Worm (Caenorhabditis elegans) whole organism, L4 larva: Measurements from ENCODE around the gene flp-25.
A peak's percentile ranks its signal among the peaks of the same experiment; 100 is the strongest.

ENCODE experiments used
- D1046.2 ChIP-seq: fragments of 200-800 bp; sonication (Bioruptor generic); IDR thresholded peaks from 2 replicates; pipeline ENCODE4 v1.3.6; 2022; ENCODE audit warnings: missing genetic modification characterization, missing compliant biosample characterization
- F10B5.3 ChIP-seq: sonication (generic microtip); optimal IDR thresholded peaks from 2 replicates; lab custom pipeline; 2016; ENCODE audit warnings: mild to moderate bottlenecking, missing genetic modification characterization, missing compliant biosample characterization
- Y105C5A.15 ChIP-seq: fragments of 200-800 bp; sonication (Bioruptor generic); IDR thresholded peaks from 2 replicates; pipeline ENCODE4 v1.3.6; 2022; ENCODE audit warnings: missing genetic modification characterization, missing compliant biosample characterization
- Y75B8A.6 ChIP-seq: fragments of 200-800 bp; sonication (Bioruptor generic); IDR thresholded peaks from 2 replicates; pipeline ENCODE4 v1.3.6; 2022; ENCODE audit warnings: missing genetic modification reagents, missing genetic modification characterization, missing compliant biosample characterization
- arid-1 ChIP-seq: fragments of 200-800 bp; sonication (Bioruptor generic); conservative IDR thresholded peaks from 2 replicates; pipeline ENCODE4 v1.3.6; 2022; ENCODE audit warnings: missing genetic modification reagents, missing genetic modification characterization, missing compliant biosample characterization
- ceh-28 ChIP-seq: fragments of 150-350 bp; optimal IDR thresholded peaks from 2 replicates; lab custom pipeline; 2014; ENCODE audit warnings: missing biosample characterization, missing genetic modification reagents, missing genetic modification characterization
- ceh-82 ChIP-seq: sonication (generic microtip); optimal IDR thresholded peaks from 2 replicates; lab custom pipeline; 2017; ENCODE audit warnings: missing biosample characterization, missing genetic modification characterization
- dmd-6 ChIP-seq: fragments of 200-800 bp; sonication (Bioruptor generic); IDR thresholded peaks from 2 replicates; pipeline ENCODE4 v1.3.6; 2022; ENCODE audit warnings: missing genetic modification reagents, missing genetic modification characterization, missing compliant biosample characterization
- dve-1 ChIP-seq: sonication (generic microtip); optimal IDR thresholded peaks from 2 replicates; lab custom pipeline; 2017; ENCODE audit warnings: antibody characterized with exemption, mild to moderate bottlenecking, missing genetic modification characterization, missing compliant biosample characterization; ENCODE audit not compliant: insufficient read depth
- egl-27 ChIP-seq: sonication (generic microtip); optimal IDR thresholded peaks from 3 replicates; lab custom pipeline; 2017; ENCODE audit warnings: missing biosample characterization, missing genetic modification reagents, missing genetic modification characterization
- fkh-10 ChIP-seq: fragments of 150-350 bp; optimal IDR thresholded peaks from 2 replicates; lab custom pipeline; 2014; ENCODE audit warnings: missing biosample characterization, missing genetic modification reagents, missing genetic modification characterization
- fos-1 ChIP-seq: fragments of 150-350 bp; optimal IDR thresholded peaks from 2 replicates; lab custom pipeline; 2014; ENCODE audit warnings: missing biosample characterization, missing genetic modification characterization
- gei-8 ChIP-seq: fragments of 200-800 bp; sonication (Bioruptor generic); optimal IDR thresholded peaks from 2 replicates; lab custom pipeline; 2018; ENCODE audit warnings: mild to moderate bottlenecking, missing genetic modification characterization, missing compliant biosample characterization
- hif-1 ChIP-seq, 2 experiments: sonication (generic microtip); optimal IDR thresholded peaks; 2 replicates each; lab custom pipeline; 2016 to 2017; ENCODE audit warnings: missing compliant biosample characterization in 2 of 2, missing genetic modification characterization in 2 of 2, missing genetic modification reagents in 2 of 2, missing genotype in 2 of 2, mild to moderate bottlenecking in 1 of 2
- jun-1 ChIP-seq: fragments of 150-350 bp; optimal IDR thresholded peaks from 2 replicates; lab custom pipeline; 2014; ENCODE audit warnings: missing biosample characterization, missing genetic modification reagents, missing genetic modification characterization
- lin-13 ChIP-seq: fragments of 150-350 bp; optimal IDR thresholded peaks from 2 replicates; lab custom pipeline; 2014; ENCODE audit warnings: missing biosample characterization, missing genetic modification reagents, missing genetic modification characterization
- mdt-29 ChIP-seq: fragments of 200-800 bp; sonication (Bioruptor generic); IDR thresholded peaks from 2 replicates; pipeline ENCODE4 v1.3.6; 2022; ENCODE audit warnings: missing genetic modification reagents, missing genetic modification characterization, missing compliant biosample characterization
- mes-2 ChIP-seq: sonication (generic microtip); optimal IDR thresholded peaks from 2 replicates; lab custom pipeline; 2016; ENCODE audit warnings: missing genotype, mild to moderate bottlenecking, missing genetic modification characterization, missing compliant biosample characterization; ENCODE audit not compliant: poor library complexity, severe bottlenecking
- mxl-2 ChIP-seq: fragments of 200-800 bp; sonication (Bioruptor generic); conservative IDR thresholded peaks from 2 replicates; pipeline ENCODE4 v1.3.6; 2022; ENCODE audit warnings: missing genetic modification reagents, missing genetic modification characterization, missing compliant biosample characterization
- mxl-3 ChIP-seq: fragments of 200-800 bp; sonication (Bioruptor generic); optimal IDR thresholded peaks from 2 replicates; lab custom pipeline; 2018; ENCODE audit warnings: mild to moderate bottlenecking, missing genetic modification characterization, missing compliant biosample characterization
- nhr-102 ChIP-seq: sonication (generic microtip); optimal IDR thresholded peaks from 2 replicates; lab custom pipeline; 2016; ENCODE audit warnings: mild to moderate bottlenecking, missing genetic modification characterization, moderate library complexity, missing compliant biosample characterization
- nhr-28 ChIP-seq: fragments of 150-350 bp; optimal IDR thresholded peaks from 2 replicates; lab custom pipeline; 2014; ENCODE audit warnings: missing biosample characterization, missing genetic modification characterization
- nhr-42 ChIP-seq: fragments of 200-800 bp; sonication (Bioruptor generic); IDR thresholded peaks from 2 replicates; pipeline ENCODE4 v1.3.6; 2022; ENCODE audit warnings: missing genetic modification characterization, missing compliant biosample characterization
- nhr-76 ChIP-seq: fragments of 150-350 bp; optimal IDR thresholded peaks from 2 replicates; lab custom pipeline; 2014; ENCODE audit warnings: missing biosample characterization, missing genetic modification characterization
- pha-4 ChIP-seq, 2 experiments: fragments of 150-350 bp in 1 of 2; fragments of 200-800 bp in 1 of 2; sonication (Bioruptor generic) in 1 of 2; IDR thresholded peaks in 1 of 2; optimal IDR thresholded peaks in 1 of 2; 2 replicates each; pipeline versions ENCODE4 v1.3.6 to Lab custom; 2014 to 2022; ENCODE audit warnings: missing genetic modification characterization in 2 of 2, missing genetic modification reagents in 2 of 2, missing biosample characterization in 1 of 2, missing compliant biosample characterization in 1 of 2
- rbr-2 ChIP-seq: sonication (generic microtip); optimal IDR thresholded peaks from 2 replicates; lab custom pipeline; 2016; ENCODE audit warnings: missing genotype, missing genetic modification characterization, missing compliant biosample characterization
- snpc-4 ChIP-seq: fragments of 150-350 bp; optimal IDR thresholded peaks from 2 replicates; lab custom pipeline; 2014; ENCODE audit warnings: missing biosample characterization, missing genetic modification characterization
- spr-3 ChIP-seq: fragments of 200-800 bp; sonication (Bioruptor generic); optimal IDR thresholded peaks from 2 replicates; lab custom pipeline; 2018; ENCODE audit warnings: mild to moderate bottlenecking, missing genetic modification characterization, missing compliant biosample characterization
- tra-1 ChIP-seq: fragments of 200-800 bp; sonication (Bioruptor generic); IDR thresholded peaks from 2 replicates; pipeline ENCODE4 v1.3.6; 2022; ENCODE audit warnings: missing genetic modification reagents, missing genetic modification characterization, missing compliant biosample characterization
- unc-62 ChIP-seq, 3 experiments: fragments of 150-350 bp in 1 of 3; sonication (generic microtip); optimal IDR thresholded peaks in 2 of 3; peaks in 1 of 3; 1 replicate in 1 of 3; 2 replicates in 2 of 3; lab custom pipeline; 2014 to 2017; ENCODE audit warnings: missing biosample characterization in 3 of 3, missing genetic modification characterization in 3 of 3, missing genetic modification reagents in 3 of 3, missing genotype in 1 of 3
- zag-1 ChIP-seq: fragments of 150-350 bp; optimal IDR thresholded peaks from 2 replicates; lab custom pipeline; 2014; ENCODE audit warnings: missing biosample characterization, missing genetic modification characterization
- ztf-7 ChIP-seq: fragments of 150-350 bp; optimal IDR thresholded peaks from 2 replicates; lab custom pipeline; 2014; ENCODE audit warnings: missing biosample characterization, missing genetic modification characterization

The flp-25 gene

DNA sequence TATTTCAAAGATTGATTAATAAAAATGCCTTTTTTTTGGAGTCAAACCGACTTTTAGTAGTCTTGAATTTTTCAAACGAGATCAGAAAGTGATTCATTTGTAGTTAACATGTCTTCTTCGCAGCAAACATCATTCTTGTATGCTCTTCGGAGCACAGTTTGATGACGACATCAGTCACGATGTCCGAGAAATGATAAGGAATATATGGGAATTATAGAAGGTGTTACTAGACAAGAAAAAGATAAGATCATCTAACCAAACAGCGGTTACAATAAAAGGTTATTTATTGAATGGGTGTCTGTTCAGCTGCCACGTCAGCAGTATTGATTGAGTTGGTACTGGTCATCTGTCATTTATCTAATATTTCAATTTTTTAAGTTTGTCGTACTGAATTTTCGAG, 5.0 kb downstream of the flp-25 start:
- TF ChIP-seq dmd-6 (peak; percentile 29; the same call in 1 of the 2 replicates), unc-62 (GFP tag; optimal IDR thresholded peaks at IDR 0.05 in 1 of 2; lab: Kevin White, UChicago) (peak in 1 of 2 experiments; percentile 83), unc-62 (tag; optimal IDR thresholded peaks at IDR 0.05; lab: Kevin White, UChicago) (no peak), nhr-28 (tag; lab: Kevin White, UChicago) (peak; percentile 65), mxl-3 (GFP tag; lab: Kevin White, UChicago) (no peak)

DNA sequence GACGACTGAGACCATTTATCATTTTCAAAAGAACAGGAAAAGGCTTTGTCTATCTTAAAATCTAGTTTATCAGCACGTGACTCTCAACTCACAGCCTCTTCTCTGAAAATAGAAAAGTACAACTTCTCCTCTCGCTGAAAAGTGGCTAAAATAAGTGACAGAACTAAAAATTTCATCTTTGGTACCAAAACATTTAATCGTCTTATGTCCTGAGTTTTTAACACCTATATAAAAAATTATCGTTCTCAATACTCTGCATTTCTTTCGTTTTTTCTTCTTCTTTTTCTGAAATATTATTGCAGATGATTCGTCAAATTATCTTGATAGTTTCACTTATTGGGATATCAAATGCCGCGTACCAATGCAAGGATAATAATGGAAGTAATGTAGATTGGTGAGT, 5.6 kb downstream of the flp-25 start, which contains the start of gene crn-6:
Gene crn-6, plus strand, starts transcription at position 301 of the 400 bp plus-strand sequence.
- TF ChIP-seq ceh-82 (tag; lab: Kevin White, UChicago) (no peak), pha-4 (GFP tag; IDR thresholded peaks at IDR 0.05; lab: Robert Waterston, UW) (no peak), pha-4 (tag; optimal IDR thresholded peaks at IDR 0.05; lab: Kevin White, UChicago) (no peak), mxl-2 (GFP tag; lab: Robert Waterston, UW) (no peak), nhr-102 (tag; lab: Kevin White, UChicago) (no peak), egl-27 (tag; lab: Kevin White, UChicago) (no peak), nhr-42 (GFP tag; lab: Robert Waterston, UW) (no peak), fos-1 (tag; lab: Kevin White, UChicago) (no peak), mdt-29 (GFP tag; lab: Robert Waterston, UW) (no peak), lin-13 (GFP tag; lab: Kevin White, UChicago) (no peak)

DNA sequence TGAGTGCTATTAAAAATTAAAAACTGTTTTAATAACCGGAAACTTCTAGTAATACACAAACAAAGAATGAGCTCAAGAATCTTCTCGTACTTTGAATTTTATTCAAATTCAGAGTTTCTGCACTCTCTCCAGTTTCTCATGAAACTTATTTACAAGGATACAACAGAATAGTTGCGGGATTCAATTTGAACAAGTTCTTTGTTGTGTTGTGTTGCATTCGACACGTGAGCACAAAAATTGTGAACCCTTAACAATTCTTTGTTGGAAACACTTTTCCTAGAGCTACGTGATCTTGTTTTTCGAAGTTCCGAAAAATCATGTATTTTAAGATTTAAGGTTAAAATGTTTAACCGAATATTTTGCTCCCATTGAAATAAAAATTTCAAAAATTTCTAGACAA, 12.5 kb downstream of the flp-25 start:
- TF ChIP-seq fkh-10 (GFP tag; lab: Kevin White, UChicago) (peak; percentile 50), pha-4 (GFP tag; IDR thresholded peaks at IDR 0.05; lab: Robert Waterston, UW) (no peak), pha-4 (tag; optimal IDR thresholded peaks at IDR 0.05; lab: Kevin White, UChicago) (no peak), gei-8 (GFP tag; lab: Kevin White, UChicago) (no peak)

DNA sequence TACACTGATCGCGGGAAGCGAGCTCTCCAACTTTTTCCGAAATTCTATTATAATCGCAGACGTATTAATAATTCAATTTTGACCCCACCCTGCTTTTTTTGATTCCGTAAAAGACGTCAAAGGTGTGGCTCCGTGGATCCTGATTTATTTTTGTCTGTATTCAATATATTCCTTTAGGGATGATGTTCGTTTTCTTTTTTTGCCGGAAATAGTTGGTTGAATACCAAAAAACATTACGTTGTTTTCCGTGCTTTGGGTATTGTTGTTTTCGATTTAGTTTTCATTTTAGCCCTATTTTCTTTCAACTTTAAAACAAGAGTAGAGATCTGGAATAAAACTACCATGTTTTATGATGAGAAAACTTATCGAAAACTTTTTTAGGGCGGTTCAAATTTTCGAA, 15.4 kb downstream of the flp-25 start:
- TF ChIP-seq zag-1 (tag; lab: Kevin White, UChicago) (no peak), hif-1 (tag; optimal IDR thresholded peaks at IDR 0.05; lab: Kevin White, UChicago) (no peak), D1046.2 (GFP tag; lab: Robert Waterston, UW) (no peak), unc-62 (GFP tag; optimal IDR thresholded peaks at IDR 0.05 in 1 of 2; lab: Kevin White, UChicago) (peak in 1 of 2 experiments; percentile 93), unc-62 (tag; optimal IDR thresholded peaks at IDR 0.05; lab: Kevin White, UChicago) (no peak)
- TF ChIP-seq, all 104 proteins: peak for 1

DNA sequence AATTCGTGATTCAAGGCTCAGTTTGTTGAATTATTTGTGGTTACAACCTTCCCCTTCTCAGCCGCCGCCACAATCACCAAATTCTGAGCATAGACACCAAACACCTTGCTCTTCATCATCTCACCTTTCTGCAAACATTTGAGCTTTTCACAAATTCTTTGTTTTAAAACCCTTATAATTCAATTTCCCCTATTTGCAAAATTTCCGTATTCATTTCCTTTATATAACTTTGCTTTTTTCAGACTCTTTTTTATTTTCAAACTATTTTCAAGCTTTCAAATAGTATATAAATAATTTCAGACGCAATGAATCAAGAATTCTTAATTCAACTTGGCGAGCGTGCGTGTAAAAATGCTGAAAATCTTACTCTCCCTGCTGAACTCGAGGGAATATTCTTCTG, 22.2 kb downstream of the flp-25 start, which contains the start of gene tkr-1:
Gene tkr-1, plus strand, starts transcription at position 301 of the 400 bp plus-strand sequence.
- TF ChIP-seq F10B5.3 (tag; lab: Kevin White, UChicago) (no peak), ceh-28 (tag; lab: Kevin White, UChicago) (no peak), jun-1 (tag; lab: Kevin White, UChicago) (no peak), unc-62 (GFP tag; optimal IDR thresholded peaks at IDR 0.05 in 1 of 2; lab: Kevin White, UChicago) (peak in 1 of 2 experiments; percentile 17), unc-62 (tag; optimal IDR thresholded peaks at IDR 0.05; lab: Kevin White, UChicago) (no peak), rbr-2 (tag; lab: Kevin White, UChicago) (no peak), tra-1 (GFP tag; lab: Robert Waterston, UW) (no peak), dve-1 (tag; lab: Kevin White, UChicago) (no peak), Y105C5A.15 (no peak), nhr-76 (tag; lab: Kevin White, UChicago) (no peak)

DNA sequence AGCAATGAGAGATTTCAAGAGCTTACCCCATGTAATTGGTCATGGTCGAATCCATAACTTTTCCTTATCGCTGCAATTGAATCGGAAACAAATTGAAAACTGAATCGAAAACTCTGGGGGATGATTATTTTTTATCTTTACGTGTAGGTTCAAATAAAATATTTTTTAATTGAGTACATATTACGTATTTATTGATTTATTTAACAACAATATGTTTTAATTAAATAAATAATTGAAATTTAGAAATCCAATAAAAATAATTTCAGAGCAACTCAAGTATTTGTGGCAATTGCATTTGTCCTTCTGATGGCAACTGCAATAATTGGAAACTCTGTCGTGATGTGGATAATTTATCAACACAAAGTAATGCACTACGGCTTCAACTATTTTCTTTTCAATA, 24.2 kb downstream of the flp-25 start, which contains the start of gene C38C10.3:
Gene C38C10.3, minus strand, starts transcription at position 101 of the 400 bp plus-strand sequence.
- TF ChIP-seq jun-1 (tag; lab: Kevin White, UChicago) (no peak), pha-4 (GFP tag; IDR thresholded peaks at IDR 0.05; lab: Robert Waterston, UW) (no peak), pha-4 (tag; optimal IDR thresholded peaks at IDR 0.05; lab: Kevin White, UChicago) (no peak), arid-1 (GFP tag; lab: Robert Waterston, UW) (no peak), snpc-4 (tag; lab: Kevin White, UChicago) (no peak), Y75B8A.6 (GFP tag; lab: Robert Waterston, UW) (no peak), mes-2 (tag; lab: Kevin White, UChicago) (no peak), spr-3 (no peak), ztf-7 (tag; lab: Kevin White, UChicago) (no peak), nhr-76 (tag; lab: Kevin White, UChicago) (no peak)
